Worm (Caenorhabditis elegans): ENCODE measurements around the gene jmjd-4.

DNA sequence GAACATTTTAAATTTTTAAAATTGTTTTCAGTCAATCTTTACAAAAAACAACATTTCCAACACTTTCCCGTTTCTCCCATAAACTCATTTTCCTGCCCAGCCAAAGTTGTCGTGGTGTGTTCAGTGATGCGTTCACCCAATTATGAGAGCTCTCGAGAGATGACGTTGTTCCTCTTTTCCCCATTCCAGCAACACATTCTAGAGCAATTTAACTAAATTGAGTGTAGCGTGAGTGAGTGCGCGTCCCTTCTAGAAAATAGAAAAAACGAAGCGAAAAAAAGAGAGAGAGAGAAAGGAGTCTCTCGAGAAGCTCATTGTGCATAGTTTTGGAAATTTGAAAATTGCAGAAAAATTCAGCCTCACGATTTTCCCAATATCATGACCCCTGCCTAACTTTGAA, 24.9 kb upstream of the jmjd-4 start:
- no peak for TF ChIP-seq tbx-11 (GFP tag; IDR thresholded peaks at IDR 0.05)
- TF ChIP-seq ama-1 (optimal IDR thresholded peaks at IDR 0.05): no peak
- no peak for TF ChIP-seq flt-1 (GFP tag; IDR thresholded peaks at IDR 0.05)

All from whole organism, early embryonic.